Worm (Caenorhabditis elegans) whole organism, L3 larva: ENCODE data around the gene eif-2Balpha.

Source experiments
- ZK546.5 ChIP-seq: sonication (generic microtip); optimal IDR thresholded peaks from 2 replicates; lab custom pipeline; 2017; ENCODE audit warnings: missing biosample characterization, missing genetic modification characterization
- aly-2 ChIP-seq: fragments of 150-350 bp; optimal IDR thresholded peaks from 2 replicates; lab custom pipeline; 2014; ENCODE audit warnings: missing biosample characterization, missing genetic modification characterization
- ama-1 ChIP-seq: fragments of 150-350 bp; optimal IDR thresholded peaks from 2 replicates; lab custom pipeline; 2018
- ceh-16 ChIP-seq: sonication (generic microtip); optimal IDR thresholded peaks from 2 replicates; lab custom pipeline; 2017; ENCODE audit warnings: missing biosample characterization, missing genetic modification characterization
- ceh-82 ChIP-seq: fragments of 150-350 bp; optimal IDR thresholded peaks from 2 replicates; lab custom pipeline; 2014; ENCODE audit warnings: missing biosample characterization, missing genetic modification characterization
- daf-12 ChIP-seq: fragments of 150-350 bp; optimal IDR thresholded peaks from 2 replicates; lab custom pipeline; 2014; ENCODE audit warnings: missing biosample characterization, missing genetic modification reagents, missing genetic modification characterization
- egl-27 ChIP-seq: sonication (generic microtip); optimal IDR thresholded peaks from 4 replicates; lab custom pipeline; 2017; ENCODE audit warnings: missing biosample characterization, missing genetic modification reagents, missing genetic modification characterization
- egl-5 ChIP-seq: fragments of 150-350 bp; optimal IDR thresholded peaks from 2 replicates; lab custom pipeline; 2017; ENCODE audit warnings: missing biosample characterization, missing genetic modification reagents, missing genetic modification characterization, inconsistent platforms
- elt-1 ChIP-seq: fragments of 150-350 bp; optimal IDR thresholded peaks from 2 replicates; lab custom pipeline; 2014; ENCODE audit warnings: missing biosample characterization, missing genetic modification characterization
- elt-2 ChIP-seq: sonication (generic microtip); optimal IDR thresholded peaks from 2 replicates; lab custom pipeline; 2016; ENCODE audit warnings: missing genetic modification reagents, mild to moderate bottlenecking, missing genetic modification characterization, missing compliant biosample characterization
- elt-3 ChIP-seq, 3 experiments: fragments of 150-350 bp in 1 of 3; sonication (generic microtip) in 2 of 3; optimal IDR thresholded peaks; 2 replicates in 2 of 3; 4 replicates in 1 of 3; lab custom pipeline; 2014 to 2017; ENCODE audit warnings: missing biosample characterization in 3 of 3, missing genetic modification characterization in 3 of 3
- eor-1 ChIP-seq, 2 experiments: fragments of 150-350 bp; optimal IDR thresholded peaks; 2 replicates each; lab custom pipeline; 2014 to 2018; ENCODE audit warnings: missing biosample characterization in 2 of 2, missing genetic modification characterization in 2 of 2
- fkh-10 ChIP-seq: sonication (generic microtip); optimal IDR thresholded peaks from 2 replicates; lab custom pipeline; 2017; ENCODE audit warnings: missing biosample characterization, missing genetic modification reagents, missing genetic modification characterization
- fos-1 ChIP-seq: fragments of 150-350 bp; optimal IDR thresholded peaks from 2 replicates; lab custom pipeline; 2014; ENCODE audit warnings: missing biosample characterization, missing genetic modification characterization
- hmg-11 ChIP-seq: sonication (generic microtip); optimal IDR thresholded peaks from 2 replicates; lab custom pipeline; 2016; ENCODE audit warnings: missing genetic modification characterization, missing compliant biosample characterization
- jun-1 ChIP-seq: fragments of 150-350 bp; optimal IDR thresholded peaks from 2 replicates; lab custom pipeline; 2014; ENCODE audit warnings: missing biosample characterization, missing genetic modification reagents, missing genetic modification characterization
- lin-15B ChIP-seq: fragments of 150-350 bp; optimal IDR thresholded peaks from 2 replicates; lab custom pipeline; 2014; ENCODE audit warnings: missing biosample characterization, missing genetic modification characterization
- lin-39 ChIP-seq: fragments of 150-350 bp; optimal IDR thresholded peaks from 2 replicates; lab custom pipeline; 2018; ENCODE audit warnings: missing biosample characterization, missing genetic modification reagents, missing genetic modification characterization
- lsy-12 ChIP-seq: sonication (generic microtip); optimal IDR thresholded peaks from 2 replicates; lab custom pipeline; 2016; ENCODE audit warnings: mild to moderate bottlenecking, missing genetic modification characterization, missing compliant biosample characterization
- mdl-1 ChIP-seq: fragments of 150-350 bp; optimal IDR thresholded peaks from 2 replicates; lab custom pipeline; 2014; ENCODE audit warnings: missing biosample characterization, missing genetic modification characterization
- mml-1 ChIP-seq: fragments of 150-350 bp; sonication (generic microtip); optimal IDR thresholded peaks from 3 replicates; lab custom pipeline; 2014; ENCODE audit warnings: missing biosample characterization, missing genetic modification characterization
- nfya-1 ChIP-seq: sonication (generic microtip); optimal IDR thresholded peaks from 2 replicates; lab custom pipeline; 2017; ENCODE audit warnings: missing genetic modification characterization, mild to moderate bottlenecking, missing compliant biosample characterization, antibody characterized with exemption, moderate library complexity; ENCODE audit not compliant: insufficient read depth
- nhr-11 ChIP-seq: fragments of 150-350 bp; optimal IDR thresholded peaks from 2 replicates; lab custom pipeline; 2014; ENCODE audit warnings: missing biosample characterization, missing genetic modification characterization
- nhr-12 ChIP-seq: fragments of 150-350 bp; optimal IDR thresholded peaks from 2 replicates; lab custom pipeline; 2014; ENCODE audit warnings: missing biosample characterization, missing genetic modification characterization
- nhr-23 ChIP-seq: fragments of 150-350 bp; optimal IDR thresholded peaks from 2 replicates; lab custom pipeline; 2014; ENCODE audit warnings: missing biosample characterization, missing genetic modification reagents, missing genetic modification characterization
- nhr-237 ChIP-seq: fragments of 150-350 bp; optimal IDR thresholded peaks from 2 replicates; lab custom pipeline; 2014; ENCODE audit warnings: missing biosample characterization, missing genetic modification characterization
- nhr-25 ChIP-seq: sonication (generic microtip); optimal IDR thresholded peaks from 2 replicates; lab custom pipeline; 2017; ENCODE audit warnings: missing biosample characterization, missing genetic modification characterization
- nhr-28 ChIP-seq: fragments of 150-350 bp; optimal IDR thresholded peaks from 2 replicates; lab custom pipeline; 2014; ENCODE audit warnings: missing biosample characterization, missing genetic modification characterization
- nhr-43 ChIP-seq: sonication (generic microtip); optimal IDR thresholded peaks from 2 replicates; lab custom pipeline; 2016; ENCODE audit warnings: mild to moderate bottlenecking, missing genetic modification characterization, missing compliant biosample characterization; ENCODE audit not compliant: poor library complexity, severe bottlenecking
- nhr-67 ChIP-seq: fragments of 150-350 bp; optimal IDR thresholded peaks from 2 replicates; lab custom pipeline; 2014; ENCODE audit warnings: missing biosample characterization, missing genetic modification characterization
- nhr-76 ChIP-seq: fragments of 150-350 bp; sonication (generic microtip); optimal IDR thresholded peaks from 5 replicates; lab custom pipeline; 2014; ENCODE audit warnings: missing biosample characterization, missing genetic modification characterization
- pha-4 ChIP-seq: fragments of 150-350 bp; optimal IDR thresholded peaks from 2 replicates; lab custom pipeline; 2014; ENCODE audit warnings: missing biosample characterization, missing genetic modification reagents, missing genetic modification characterization
- pqm-1 ChIP-seq: fragments of 150-350 bp; optimal IDR thresholded peaks from 2 replicates; lab custom pipeline; 2017; ENCODE audit warnings: missing biosample characterization, missing genetic modification characterization, inconsistent platforms
- skn-1 ChIP-seq: fragments of 150-350 bp; optimal IDR thresholded peaks from 2 replicates; lab custom pipeline; 2014; ENCODE audit warnings: missing biosample characterization, missing genetic modification characterization
- snpc-4 ChIP-seq: fragments of 150-350 bp; optimal IDR thresholded peaks from 2 replicates; lab custom pipeline; 2014; ENCODE audit warnings: missing biosample characterization, missing genetic modification characterization
- tbx-2 ChIP-seq: sonication (generic microtip); optimal IDR thresholded peaks from 2 replicates; lab custom pipeline; 2016; ENCODE audit warnings: mild to moderate bottlenecking, missing genetic modification characterization, missing compliant biosample characterization
- unc-39 ChIP-seq: sonication (generic microtip); optimal IDR thresholded peaks from 4 replicates; lab custom pipeline; 2017; ENCODE audit warnings: missing biosample characterization, missing genetic modification characterization
- unc-62 ChIP-seq: fragments of 150-350 bp; sonication (generic microtip); optimal IDR thresholded peaks from 4 replicates; lab custom pipeline; 2014; ENCODE audit warnings: missing biosample characterization, missing genetic modification reagents, missing genetic modification characterization
- zag-1 ChIP-seq: fragments of 150-350 bp; optimal IDR thresholded peaks from 2 replicates; lab custom pipeline; 2014; ENCODE audit warnings: missing biosample characterization, missing genetic modification characterization
- ztf-4 ChIP-seq: fragments of 150-350 bp; optimal IDR thresholded peaks from 2 replicates; lab custom pipeline; 2014; ENCODE audit warnings: missing biosample characterization, missing genetic modification characterization

eif-2Balpha gene

DNA sequence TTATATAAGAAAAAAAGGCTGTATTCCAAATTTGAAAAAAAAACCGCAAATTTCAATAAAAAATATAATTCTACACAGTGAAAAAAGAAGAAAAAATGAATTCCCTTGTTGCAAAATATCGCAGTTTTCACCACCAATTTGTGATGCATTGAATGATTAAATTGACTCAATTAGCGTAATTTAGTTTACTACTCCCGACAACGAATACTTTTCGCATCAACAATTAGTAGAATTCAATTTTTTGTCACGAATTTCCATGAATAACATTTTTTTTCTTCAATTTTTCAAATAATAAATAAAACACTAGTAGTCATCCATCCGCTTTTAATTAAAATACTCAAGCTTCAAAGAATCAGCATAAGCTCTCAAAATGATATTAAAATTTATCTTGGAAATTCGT, 42.4 kb downstream of the eif-2Balpha start:
- TF ChIP-seq fkh-10 (GFP tag; lab: Kevin White, UChicago) (peak; percentile 67), ceh-16 (tag; lab: Kevin White, UChicago) (no peak)

DNA sequence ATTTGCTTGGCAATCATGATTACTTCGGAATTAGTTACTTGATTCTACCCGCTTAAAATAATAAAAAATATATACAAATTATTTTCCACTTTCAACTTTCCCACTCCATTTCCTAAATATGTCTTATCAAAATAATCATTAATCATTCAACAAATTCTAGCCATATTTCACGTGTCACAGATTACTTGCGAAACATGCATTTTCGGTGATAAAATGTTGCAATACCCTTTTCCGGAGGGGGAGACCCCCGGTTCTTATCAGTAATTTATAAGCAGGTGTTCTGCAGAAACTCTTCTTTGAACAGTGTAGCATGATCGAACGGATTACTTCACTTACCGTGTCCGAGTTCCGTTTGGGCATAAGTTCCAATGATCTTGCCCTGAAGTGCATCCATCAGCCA, 47.3 kb downstream of the eif-2Balpha start:
- TF ChIP-seq lin-15B (tag; lab: Kevin White, UChicago) (no peak), mdl-1 (no peak), nhr-23 (tag; lab: Kevin White, UChicago) (no peak), nhr-76 (tag; lab: Kevin White, UChicago) (no peak), mml-1 (no peak), elt-2 (tag; lab: Kevin White, UChicago) (peak; percentile 93), nfya-1 (no peak), nhr-12 (tag; lab: Kevin White, UChicago) (no peak), lsy-12 (tag; lab: Kevin White, UChicago) (no peak), ceh-82 (tag; lab: Kevin White, UChicago) (no peak), fkh-10 (GFP tag; lab: Kevin White, UChicago) (no peak), lin-39 (tag; lab: Kevin White, UChicago) (no peak), fos-1 (tag; lab: Kevin White, UChicago) (no peak), skn-1 (tag; lab: Kevin White, UChicago) (no peak), egl-27 (tag; lab: Kevin White, UChicago) (no peak), ztf-4 (no peak), ceh-16 (tag; lab: Kevin White, UChicago) (no peak), eor-1 (tag; optimal IDR thresholded peaks at IDR 0.05; lab: Kevin White, UChicago) (no peak), daf-12 (tag; lab: Kevin White, UChicago) (no peak), tbx-2 (tag; lab: Kevin White, UChicago) (no peak), elt-3 (tag; optimal IDR thresholded peaks at IDR 0.05; lab: Kevin White, UChicago) (no peak), nhr-237 (tag; lab: Kevin White, UChicago) (no peak), nhr-11 (tag; lab: Kevin White, UChicago) (no peak), nhr-67 (tag; lab: Kevin White, UChicago) (no peak), pha-4 (peak; percentile 22), unc-62 (GFP tag; lab: Kevin White, UChicago) (no peak), snpc-4 (tag; lab: Kevin White, UChicago) (no peak), zag-1 (tag; lab: Kevin White, UChicago) (no peak), jun-1 (tag; lab: Kevin White, UChicago) (peak; percentile 34), aly-2 (no peak), egl-5 (tag; lab: Kevin White, UChicago) (no peak), ama-1 (no peak), ZK546.5 (tag; lab: Kevin White, UChicago) (no peak), elt-1 (tag; lab: Kevin White, UChicago) (no peak), pqm-1 (peak; percentile 87), nhr-28 (tag; lab: Kevin White, UChicago) (no peak)

DNA sequence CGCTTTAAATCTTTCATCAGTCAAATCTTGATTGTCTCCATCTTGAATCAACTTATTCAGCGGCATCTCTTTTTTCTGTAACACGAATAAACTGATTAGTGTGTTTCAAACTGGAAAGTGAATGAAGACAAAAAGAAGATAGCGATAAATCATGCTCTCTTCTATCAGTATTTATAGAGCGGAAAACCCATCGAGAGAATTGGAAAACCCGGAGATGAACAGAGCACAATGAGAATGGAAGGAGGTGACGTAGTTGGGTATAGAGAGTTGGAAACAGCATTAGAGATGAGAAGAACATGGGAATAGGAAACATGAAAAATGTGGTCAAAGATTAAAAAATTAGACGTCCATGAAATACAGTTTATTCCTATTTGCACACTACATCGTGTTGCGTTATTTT, 49.2 kb downstream of the eif-2Balpha start, which contains the start of gene acox-1.5:
Gene acox-1.5, minus strand, starts transcription at position 75 of the 400 bp plus-strand sequence.
- no peak for TF ChIP-seq ZK546.5 (tag; lab: Kevin White, UChicago)
- TF ChIP-seq lin-39 (tag; lab: Kevin White, UChicago): no peak
- TF ChIP-seq fos-1 (tag; lab: Kevin White, UChicago): no peak
- TF ChIP-seq egl-27 (tag; lab: Kevin White, UChicago): no peak
- no peak for TF ChIP-seq nfya-1
- no peak for TF ChIP-seq unc-62 (GFP tag; lab: Kevin White, UChicago)
- no peak for TF ChIP-seq eor-1 (tag; optimal IDR thresholded peaks at IDR 0.05; lab: Kevin White, UChicago)
- peak; percentile 36 for TF ChIP-seq jun-1 (tag; lab: Kevin White, UChicago)
- TF ChIP-seq nhr-25 (tag; lab: Kevin White, UChicago): no peak
- TF ChIP-seq elt-2 (tag; lab: Kevin White, UChicago): peak; percentile 80
- TF ChIP-seq pqm-1: peak; percentile 84
- no peak for TF ChIP-seq nhr-43 (tag; lab: Kevin White, UChicago)
- TF ChIP-seq nhr-23 (tag; lab: Kevin White, UChicago): no peak
- TF ChIP-seq ztf-4: no peak
- TF ChIP-seq ceh-16 (tag; lab: Kevin White, UChicago): no peak
- TF ChIP-seq zag-1 (tag; lab: Kevin White, UChicago): no peak
- TF ChIP-seq skn-1 (tag; lab: Kevin White, UChicago): no peak
- TF ChIP-seq nhr-67 (tag; lab: Kevin White, UChicago): no peak
- TF ChIP-seq elt-1 (tag; lab: Kevin White, UChicago): no peak
- TF ChIP-seq unc-39 (tag; lab: Kevin White, UChicago): no peak
- no peak for TF ChIP-seq hmg-11
- TF ChIP-seq, all 47 proteins: peak for 3
